Worm (Caenorhabditis elegans): Measurements from ENCODE around the gene ccch-1.

ccch-1 gene

DNA sequence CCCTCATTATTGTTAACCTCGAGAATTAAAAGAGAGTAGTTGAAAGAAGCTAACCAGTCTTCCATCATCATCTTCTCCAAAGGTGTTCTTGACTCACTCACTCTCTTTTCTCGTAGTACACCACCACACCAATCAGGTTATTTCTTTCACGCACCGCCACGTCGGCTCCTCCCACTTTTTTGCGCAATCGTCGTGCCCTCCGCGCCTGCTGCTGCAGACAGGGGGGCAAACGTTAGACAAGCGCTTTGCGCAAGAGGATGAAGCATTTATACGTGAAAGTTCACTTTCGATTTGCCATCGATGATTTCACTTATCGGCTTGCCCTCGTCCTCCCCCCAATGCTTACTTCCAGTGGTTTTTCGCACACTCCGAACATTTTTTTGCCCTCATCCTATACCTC lies 2.3 kb upstream of the ccch-1 start:
- TF ChIP-seq nhr-12 (tag; optimal IDR thresholded peaks at IDR 0.05) = no peak
- peak; percentile 59 for TF ChIP-seq F13H6.1 (tag; optimal IDR thresholded peaks at IDR 0.05)
- TF ChIP-seq nhr-25 (tag; optimal IDR thresholded peaks at IDR 0.05) = peak; percentile 61
- no peak for TF ChIP-seq crh-2 (tag; optimal IDR thresholded peaks at IDR 0.05)
- no peak for TF ChIP-seq lin-13 (GFP tag; optimal IDR thresholded peaks at IDR 0.05)
- peak; percentile 59 for TF ChIP-seq blmp-1 (tag; optimal IDR thresholded peaks at IDR 0.05; ENCODE audit: insufficient read depth)
- no peak for TF ChIP-seq unc-39 (tag; optimal IDR thresholded peaks at IDR 0.05)
- TF ChIP-seq nhr-21 (tag; optimal IDR thresholded peaks at IDR 0.05) = no peak

DNA sequence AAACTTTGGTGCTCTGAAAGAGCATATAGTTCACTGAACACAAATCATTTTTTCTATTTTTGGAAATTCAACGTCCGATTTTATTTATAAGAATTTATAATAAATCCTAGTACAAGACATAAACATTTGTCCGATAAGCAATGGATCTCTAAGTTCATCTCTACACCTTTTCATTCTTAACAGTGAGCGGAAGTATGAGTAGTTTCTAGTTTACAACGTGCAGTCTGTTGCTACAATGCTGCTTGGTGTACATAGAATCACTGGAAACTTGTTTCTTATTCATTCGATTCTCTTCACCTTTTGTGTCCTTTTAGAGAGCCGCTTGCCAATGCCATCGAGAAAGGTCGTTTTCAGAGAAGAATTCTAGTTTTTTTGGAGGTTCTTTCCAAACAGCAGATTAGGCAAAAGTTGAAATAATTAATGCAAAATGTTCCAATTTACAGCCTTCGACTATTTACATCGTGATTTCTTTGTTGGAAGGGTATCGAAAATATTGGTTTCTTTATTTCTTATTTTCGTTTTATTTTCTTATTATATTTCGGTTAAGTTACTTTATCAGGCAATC lies 622 bp upstream of the ccch-1 start:
- no peak for TF ChIP-seq sem-4 (tag; optimal IDR thresholded peaks at IDR 0.05)
- TF ChIP-seq nhr-25 (tag; optimal IDR thresholded peaks at IDR 0.05) = peak; percentile 53

DNA sequence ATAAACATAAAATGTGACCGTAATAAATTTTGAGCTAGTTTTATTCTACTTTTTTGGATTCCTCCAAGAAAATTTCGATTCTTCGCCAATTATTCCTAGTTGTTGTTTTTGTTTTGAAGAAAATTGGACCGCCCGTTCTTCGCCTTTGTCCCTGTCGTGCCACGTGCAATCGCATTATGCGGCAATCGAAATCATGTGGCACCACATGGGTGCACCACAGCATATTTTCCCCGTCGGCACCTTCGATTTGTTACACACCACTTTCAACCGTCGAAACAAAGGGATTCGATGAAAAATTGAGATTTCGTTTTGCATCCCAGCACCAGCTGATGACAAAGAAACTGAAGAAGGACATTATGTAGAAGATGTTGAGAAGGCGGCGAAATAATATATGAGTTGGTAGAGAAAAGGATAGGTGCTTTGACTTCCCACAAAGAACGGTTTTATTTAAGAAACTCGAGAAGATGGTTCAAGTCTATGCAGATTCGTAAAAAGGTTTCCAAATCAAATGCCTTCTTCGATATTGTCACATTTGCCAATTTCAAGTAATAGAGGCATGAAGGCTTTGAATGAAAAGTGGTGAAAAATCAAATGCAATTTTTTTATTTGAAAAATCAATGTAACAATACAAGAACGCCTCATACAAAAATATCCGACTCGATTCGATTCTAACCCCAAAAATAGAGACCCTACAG lies 1.1 kb downstream of the ccch-1 start:
- TF ChIP-seq elt-1 (tag; optimal IDR thresholded peaks at IDR 0.05) = no peak
- peak; percentile 13 for TF ChIP-seq nhr-129 (tag; optimal IDR thresholded peaks at IDR 0.05)
- TF ChIP-seq nhr-21 (tag; optimal IDR thresholded peaks at IDR 0.05) = no peak
- TF ChIP-seq blmp-1 (tag; optimal IDR thresholded peaks at IDR 0.05; ENCODE audit: insufficient read depth) = no peak
- no peak for TF ChIP-seq nhr-77 (tag; optimal IDR thresholded peaks at IDR 0.05)
- no peak for TF ChIP-seq sma-9 (GFP tag; optimal IDR thresholded peaks at IDR 0.05)
- TF ChIP-seq sma-9 (tag; optimal IDR thresholded peaks at IDR 0.05) = no peak
- TF ChIP-seq ZK546.5 (tag; optimal IDR thresholded peaks at IDR 0.05) = no peak
- TF ChIP-seq R02D3.7 (tag; optimal IDR thresholded peaks at IDR 0.05) = no peak
- no peak for TF ChIP-seq peb-1 (tag; optimal IDR thresholded peaks at IDR 0.05)
- TF ChIP-seq nhr-25 (tag; optimal IDR thresholded peaks at IDR 0.05) = peak; percentile 30
- no peak for TF ChIP-seq gmeb-1 (tag; optimal IDR thresholded peaks at IDR 0.05)

DNA sequence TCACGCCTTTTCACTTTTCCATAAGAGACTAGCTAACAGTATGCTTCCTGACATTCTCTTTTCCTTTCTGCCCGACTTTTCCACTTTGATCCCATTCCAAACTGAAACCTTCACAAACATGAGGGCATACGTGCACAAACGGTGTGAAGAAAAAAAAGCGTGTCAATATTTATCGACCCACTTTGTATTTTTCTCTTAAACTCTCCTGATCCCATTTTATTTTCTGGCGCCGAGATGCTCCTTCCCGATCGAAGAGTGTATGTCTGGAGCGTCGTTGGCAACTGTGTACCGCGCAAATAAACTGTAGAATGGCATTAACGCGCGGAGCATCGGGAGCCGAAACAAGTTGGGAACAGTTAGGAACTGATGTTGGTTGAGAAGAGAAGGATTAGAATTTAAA lies 1.9 kb downstream of the ccch-1 start:
- TF ChIP-seq nhr-237 (tag; optimal IDR thresholded peaks at IDR 0.05) = no peak
- TF ChIP-seq nhr-129 (tag; optimal IDR thresholded peaks at IDR 0.05) = peak; percentile 41
- no peak for TF ChIP-seq C34F6.9 (tag; optimal IDR thresholded peaks at IDR 0.05)
- no peak for TF ChIP-seq nhr-77 (tag; optimal IDR thresholded peaks at IDR 0.05)
- peak; percentile 82 for TF ChIP-seq F13H6.1 (tag; optimal IDR thresholded peaks at IDR 0.05)
- TF ChIP-seq peb-1 (tag; optimal IDR thresholded peaks at IDR 0.05) = no peak
- TF ChIP-seq sma-9 (GFP tag; optimal IDR thresholded peaks at IDR 0.05) = peak; percentile 44
- no peak for TF ChIP-seq sma-9 (tag; optimal IDR thresholded peaks at IDR 0.05)
- TF ChIP-seq nhr-11 (tag; optimal IDR thresholded peaks at IDR 0.05) = no peak
- no peak for TF ChIP-seq elt-3 (tag; optimal IDR thresholded peaks at IDR 0.05)
- no peak for TF ChIP-seq mab-5 (tag; optimal IDR thresholded peaks at IDR 0.05)
- no peak for TF ChIP-seq nhr-23 (tag; optimal IDR thresholded peaks at IDR 0.05)
- no peak for TF ChIP-seq ztf-4 (tag; optimal IDR thresholded peaks at IDR 0.05)
- no peak for TF ChIP-seq ZK546.5 (tag; optimal IDR thresholded peaks at IDR 0.05)
- TF ChIP-seq lin-11 (tag; optimal IDR thresholded peaks at IDR 0.05) = no peak
- TF ChIP-seq ztf-11 (tag; optimal IDR thresholded peaks at IDR 0.05) = no peak

DNA sequence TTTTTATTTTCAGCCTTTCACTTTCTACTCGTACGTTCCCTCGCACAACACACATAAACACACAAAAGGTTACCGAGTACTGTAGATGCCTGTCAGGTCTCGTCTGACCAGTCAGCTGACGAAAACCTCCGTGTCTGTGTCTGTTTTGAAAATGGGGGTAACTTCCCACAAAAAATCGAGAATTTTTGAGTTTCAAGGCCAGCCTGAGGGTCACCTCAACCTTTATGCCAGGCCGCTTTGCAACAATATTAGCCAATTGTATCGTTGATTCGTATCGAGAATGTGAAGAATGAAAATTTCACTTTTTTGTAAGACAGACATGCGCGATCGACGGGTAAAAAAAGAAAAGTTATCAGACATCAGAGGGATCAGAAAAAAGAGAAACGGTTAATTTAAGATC lies 3.5 kb downstream of the ccch-1 start:
- TF ChIP-seq nhr-11 (tag; optimal IDR thresholded peaks at IDR 0.05) = no peak
- TF ChIP-seq egl-27 (tag; optimal IDR thresholded peaks at IDR 0.05) = peak; percentile 32
- TF ChIP-seq aly-2 (tag; optimal IDR thresholded peaks at IDR 0.05) = no peak
- peak; percentile 73 for TF ChIP-seq nhr-6 (tag; optimal IDR thresholded peaks at IDR 0.05)
- TF ChIP-seq peb-1 (tag; optimal IDR thresholded peaks at IDR 0.05) = no peak
- TF ChIP-seq nhr-25 (tag; optimal IDR thresholded peaks at IDR 0.05) = peak; percentile 96
- no peak for TF ChIP-seq zag-1 (tag; optimal IDR thresholded peaks at IDR 0.05)
- TF ChIP-seq nhr-12 (tag; optimal IDR thresholded peaks at IDR 0.05) = no peak
- peak; percentile 97 for TF ChIP-seq blmp-1 (tag; optimal IDR thresholded peaks at IDR 0.05; ENCODE audit: insufficient read depth)
- TF ChIP-seq ceh-16 (tag; optimal IDR thresholded peaks at IDR 0.05) = peak; percentile 53
- no peak for TF ChIP-seq dmd-4 (tag; optimal IDR thresholded peaks at IDR 0.05)
- TF ChIP-seq fos-1 (tag; optimal IDR thresholded peaks at IDR 0.05) = peak; percentile 18
- no peak for TF ChIP-seq mab-5 (tag; optimal IDR thresholded peaks at IDR 0.05)
- TF ChIP-seq snpc-4 (tag; optimal IDR thresholded peaks at IDR 0.05) = peak; percentile 16
- peak; percentile 65 for TF ChIP-seq sma-9 (GFP tag; optimal IDR thresholded peaks at IDR 0.05)
- TF ChIP-seq sma-9 (tag; optimal IDR thresholded peaks at IDR 0.05) = no peak
- TF ChIP-seq alr-1 (tag; optimal IDR thresholded peaks at IDR 0.05) = no peak
- no peak for TF ChIP-seq unc-62 (GFP tag; optimal IDR thresholded peaks at IDR 0.05)
- TF ChIP-seq nhr-129 (tag; optimal IDR thresholded peaks at IDR 0.05) = peak; percentile 80
- TF ChIP-seq crh-2 (tag; optimal IDR thresholded peaks at IDR 0.05) = peak; percentile 53
- TF ChIP-seq sma-3 (GFP tag; optimal IDR thresholded peaks at IDR 0.05) = peak; percentile 82
- peak; percentile 24 for TF ChIP-seq C34F6.9 (tag; optimal IDR thresholded peaks at IDR 0.05)
- peak; percentile 45 for TF ChIP-seq Y55F3AM.14 (GFP tag; optimal IDR thresholded peaks at IDR 0.05)
- TF ChIP-seq F13H6.1 (tag; optimal IDR thresholded peaks at IDR 0.05) = peak; percentile 48
- peak; percentile 16 for TF ChIP-seq ztf-4 (tag; optimal IDR thresholded peaks at IDR 0.05)
- TF ChIP-seq nhr-21 (tag; optimal IDR thresholded peaks at IDR 0.05) = peak; percentile 47
- peak in 1 of 2 experiments; percentile 45 for TF ChIP-seq lsy-2 (tag; optimal IDR thresholded peaks at IDR 0.05)

Measured in whole organism, L2 larva.